Worm (Caenorhabditis elegans): Measurements from ENCODE around the gene C18A11.4.

Gene C18A11.4

ce11 chrX:8048637-8049036 is 3.3 kb downstream of the C18A11.4 start (continued):
- no peak for TF ChIP-seq nhr-11 (tag; optimal IDR thresholded peaks at IDR 0.05)
- TF ChIP-seq mef-2 (tag; optimal IDR thresholded peaks at IDR 0.05) = no peak
- no peak for TF ChIP-seq F16B12.6 (tag; optimal IDR thresholded peaks at IDR 0.05)
- no peak for TF ChIP-seq snpc-4 (tag; optimal IDR thresholded peaks at IDR 0.05)
- TF ChIP-seq nhr-12 (tag; optimal IDR thresholded peaks at IDR 0.05) = no peak
- no peak for TF ChIP-seq ceh-8 (GFP tag; optimal IDR thresholded peaks at IDR 0.05)
- TF ChIP-seq mdl-1 (tag; optimal IDR thresholded peaks at IDR 0.05) = no peak
- no peak for TF ChIP-seq unc-62 (GFP tag; optimal IDR thresholded peaks at IDR 0.05)
- TF ChIP-seq C34B4.2 (tag; optimal IDR thresholded peaks at IDR 0.05) = no peak
- no peak for TF ChIP-seq ets-5 (GFP tag; IDR thresholded peaks at IDR 0.05)
- peak; percentile 56 for TF ChIP-seq nhr-90 (tag; optimal IDR thresholded peaks at IDR 0.05; ENCODE audit: poor library complexity)
- TF ChIP-seq sptf-1 (tag; optimal IDR thresholded peaks at IDR 0.05) = no peak
- TF ChIP-seq fkh-10 (GFP tag; optimal IDR thresholded peaks at IDR 0.05) = no peak
- TF ChIP-seq nhr-76 (tag; optimal IDR thresholded peaks at IDR 0.05) = no peak
- no peak for TF ChIP-seq fkh-8 (tag; optimal IDR thresholded peaks at IDR 0.05)
- no peak for TF ChIP-seq isw-1 (GFP tag; IDR thresholded peaks at IDR 0.05)
- no peak for TF ChIP-seq nhr-84 (tag; optimal IDR thresholded peaks at IDR 0.05)
- no peak for TF ChIP-seq zag-1 (tag; optimal IDR thresholded peaks at IDR 0.05)
- TF ChIP-seq lin-15B (tag; optimal IDR thresholded peaks at IDR 0.05) = no peak
- no peak for TF ChIP-seq elt-2 (tag; optimal IDR thresholded peaks at IDR 0.05)
- no peak for TF ChIP-seq egl-27 (tag; optimal IDR thresholded peaks at IDR 0.05)
- no peak for TF ChIP-seq blmp-1 (tag; optimal IDR thresholded peaks at IDR 0.05)
- peak; percentile 68 for TF ChIP-seq snu-23 (GFP tag; optimal IDR thresholded peaks at IDR 0.05)
- no peak for TF ChIP-seq hlh-4 (tag; optimal IDR thresholded peaks at IDR 0.05)
- peak; percentile 9 for TF ChIP-seq sox-4 (tag; optimal IDR thresholded peaks at IDR 0.05)
- peak; percentile 9 for TF ChIP-seq swsn-7 (tag; optimal IDR thresholded peaks at IDR 0.05)
- TF ChIP-seq lin-39 (tag; optimal IDR thresholded peaks at IDR 0.05) = peak; percentile 41
- peak; percentile 26 for TF ChIP-seq lin-14 (GFP tag; optimal IDR thresholded peaks at IDR 0.05)
- TF ChIP-seq grh-1 (GFP tag; IDR thresholded peaks at IDR 0.05) = no peak
- no peak for TF ChIP-seq zip-4 (GFP tag; optimal IDR thresholded peaks at IDR 0.05)
- no peak for TF ChIP-seq egl-13 (tag; optimal IDR thresholded peaks at IDR 0.05)
- no peak for TF ChIP-seq ces-1 (GFP tag; optimal IDR thresholded peaks at IDR 0.05)
- TF ChIP-seq lin-35 (GFP tag; optimal IDR thresholded peaks at IDR 0.05) = peak in 1 of 2 experiments; percentile 33
- no peak for TF ChIP-seq nhr-28 (tag; optimal IDR thresholded peaks at IDR 0.05)
- TF ChIP-seq pag-3 (tag; optimal IDR thresholded peaks at IDR 0.05; ENCODE audit: borderline replicate concordance, insufficient read depth) = no peak
- TF ChIP-seq ztf-4 (tag; optimal IDR thresholded peaks at IDR 0.05) = no peak
- TF ChIP-seq xbp-1 (tag; optimal IDR thresholded peaks at IDR 0.05) = peak; percentile 38
- TF ChIP-seq pqm-1 (tag; optimal IDR thresholded peaks at IDR 0.05) = no peak
- TF ChIP-seq sup-37 (GFP tag; optimal IDR thresholded peaks at IDR 0.05) = no peak
- TF ChIP-seq skn-1 (tag; optimal IDR thresholded peaks at IDR 0.05) = no peak
- peak in 1 of 2 experiments; percentile 9 for TF ChIP-seq efl-1 (optimal IDR thresholded peaks at IDR 0.05)
- TF ChIP-seq efl-1 (GFP tag; optimal IDR thresholded peaks at IDR 0.05 in 1 of 2) = no peak
- TF ChIP-seq lin-13 (GFP tag; optimal IDR thresholded peaks at IDR 0.05) = no peak
- TF ChIP-seq ceh-63 (GFP tag; optimal IDR thresholded peaks at IDR 0.05) = no peak
- peak; percentile 50 for TF ChIP-seq mep-1 (tag; optimal IDR thresholded peaks at IDR 0.05)
- peak; percentile 55 for TF ChIP-seq jun-1 (tag; optimal IDR thresholded peaks at IDR 0.05)
- peak; percentile 65 for TF ChIP-seq dsc-1 (tag; optimal IDR thresholded peaks at IDR 0.05)

Measured in whole organism, L1 larva.